Worm (Caenorhabditis elegans) whole organism, L3 larva: ENCODE measurements around the gene T04C12.8.

Experiments
- ceh-9 ChIP-seq: sonication (generic microtip); optimal IDR thresholded peaks from 2 replicates; lab custom pipeline; 2018; ENCODE audit warnings: missing biosample characterization, missing genetic modification characterization
- eor-1 ChIP-seq, 2 experiments: fragments of 150-350 bp; optimal IDR thresholded peaks; 2 replicates each; lab custom pipeline; 2014 to 2018; ENCODE audit warnings: missing biosample characterization in 2 of 2, missing genetic modification characterization in 2 of 2
- jun-1 ChIP-seq: fragments of 150-350 bp; optimal IDR thresholded peaks from 2 replicates; lab custom pipeline; 2014; ENCODE audit warnings: missing biosample characterization, missing genetic modification reagents, missing genetic modification characterization
- mdl-1 ChIP-seq: fragments of 150-350 bp; optimal IDR thresholded peaks from 2 replicates; lab custom pipeline; 2014; ENCODE audit warnings: missing biosample characterization, missing genetic modification characterization
- nhr-12 ChIP-seq: fragments of 150-350 bp; optimal IDR thresholded peaks from 2 replicates; lab custom pipeline; 2014; ENCODE audit warnings: missing biosample characterization, missing genetic modification characterization
- nhr-25 ChIP-seq: sonication (generic microtip); optimal IDR thresholded peaks from 2 replicates; lab custom pipeline; 2017; ENCODE audit warnings: missing biosample characterization, missing genetic modification characterization
- nhr-76 ChIP-seq: fragments of 150-350 bp; sonication (generic microtip); optimal IDR thresholded peaks from 5 replicates; lab custom pipeline; 2014; ENCODE audit warnings: missing biosample characterization, missing genetic modification characterization
- nhr-77 ChIP-seq: fragments of 150-350 bp; optimal IDR thresholded peaks from 2 replicates; lab custom pipeline; 2014; ENCODE audit warnings: missing biosample characterization, missing genetic modification characterization
- pqm-1 ChIP-seq: fragments of 150-350 bp; optimal IDR thresholded peaks from 2 replicates; lab custom pipeline; 2017; ENCODE audit warnings: missing biosample characterization, missing genetic modification characterization, inconsistent platforms
- sea-2 ChIP-seq: fragments of 150-350 bp; sonication (generic microtip); optimal IDR thresholded peaks from 4 replicates; lab custom pipeline; 2014; ENCODE audit warnings: missing biosample characterization, missing genetic modification reagents, missing genetic modification characterization
- snpc-4 ChIP-seq: fragments of 150-350 bp; optimal IDR thresholded peaks from 2 replicates; lab custom pipeline; 2014; ENCODE audit warnings: missing biosample characterization, missing genetic modification characterization
- unc-39 ChIP-seq: sonication (generic microtip); optimal IDR thresholded peaks from 4 replicates; lab custom pipeline; 2017; ENCODE audit warnings: missing biosample characterization, missing genetic modification characterization
- unc-62 ChIP-seq: fragments of 150-350 bp; sonication (generic microtip); optimal IDR thresholded peaks from 4 replicates; lab custom pipeline; 2014; ENCODE audit warnings: missing biosample characterization, missing genetic modification reagents, missing genetic modification characterization
- ztf-11 ChIP-seq: fragments of 150-350 bp; optimal IDR thresholded peaks from 2 replicates; lab custom pipeline; 2014; ENCODE audit warnings: missing biosample characterization, missing genetic modification characterization

ce11 chrV:11060239-11060984 lies 8.7 kb downstream of the T04C12.8 start, which contains the start of gene T04C12.11:
- TF ChIP-seq ztf-11 (tag; lab: Kevin White, UChicago) (no peak), snpc-4 (tag; lab: Kevin White, UChicago) (no peak), unc-62 (no peak), mdl-1 (no peak), nhr-76 (tag; lab: Kevin White, UChicago) (no peak), eor-1 (tag; optimal IDR thresholded peaks at IDR 0.05; lab: Kevin White, UChicago) (no peak), nhr-77 (tag; lab: Kevin White, UChicago) (no peak), nhr-12 (tag; lab: Kevin White, UChicago) (no peak), pqm-1 (tag; lab: Kevin White, UChicago) (no peak), nhr-25 (tag; lab: Kevin White, UChicago) (peak; percentile 47), unc-39 (tag; lab: Kevin White, UChicago) (no peak), jun-1 (no peak), ceh-9 (no peak), sea-2 (GFP tag; lab: Kevin White, UChicago) (no peak)
